Fruit fly (Drosophila melanogaster) whole organism, embryonic: ENCODE measurements around the gene CG32320.

ENCODE experiments used
- B-H1 ChIP-seq: fragments of 200-800 bp; sonication (Bioruptor generic); IDR thresholded peaks from 3 replicates; pipeline ENCODE4 v1.3.6; 2022; ENCODE audit warnings: missing biosample characterization, missing genetic modification characterization
- CG11723 ChIP-seq: fragments of 200-800 bp; sonication (Bioruptor generic); optimal IDR thresholded peaks from 2 replicates; lab custom pipeline; 2017; ENCODE audit warnings: missing biosample characterization, mild to moderate bottlenecking, missing genetic modification characterization
- CG14965 ChIP-seq: fragments of 200-800 bp; sonication (Bioruptor generic); optimal IDR thresholded peaks from 2 replicates; lab custom pipeline; 2016; ENCODE audit warnings: missing biosample characterization, missing genetic modification characterization, borderline replicate concordance
- CG3163 ChIP-seq: fragments of 200-800 bp; sonication (Bioruptor generic); optimal IDR thresholded peaks from 3 replicates; lab custom pipeline; 2016; ENCODE audit warnings: missing biosample characterization, missing genetic modification characterization
- CG33213 ChIP-seq: fragments of 200-800 bp; sonication (Bioruptor generic); optimal IDR thresholded peaks from 3 replicates; lab custom pipeline; 2016; ENCODE audit warnings: missing biosample characterization, missing genetic modification characterization
- CG33557 ChIP-seq: fragments of 200-800 bp; sonication (Bioruptor generic); optimal IDR thresholded peaks from 2 replicates; lab custom pipeline; 2019; ENCODE audit warnings: missing biosample characterization, mild to moderate bottlenecking, missing genetic modification characterization, moderate library complexity
- CG34422 ChIP-seq: fragments of 200-800 bp; sonication (Bioruptor generic); IDR thresholded peaks from 3 replicates; pipeline ENCODE4 v1.3.6; 2022; ENCODE audit warnings: missing biosample characterization, missing genetic modification characterization
- CG3726 ChIP-seq: fragments of 200-800 bp; sonication (Bioruptor generic); IDR thresholded peaks from 3 replicates; pipeline ENCODE4, ENCODE4 v1.3.6; 2022; ENCODE audit warnings: missing biosample characterization, missing genetic modification characterization
- CG4820 ChIP-seq: fragments of 200-800 bp; sonication (Bioruptor generic); optimal IDR thresholded peaks from 3 replicates; lab custom pipeline; 2016; ENCODE audit warnings: missing biosample characterization, missing genetic modification characterization
- CG6175 ChIP-seq: fragments of 200-800 bp; sonication (Bioruptor generic); IDR thresholded peaks from 3 replicates; pipeline ENCODE4 v1.3.6; 2022; ENCODE audit warnings: missing biosample characterization, missing genetic modification characterization
- CG6272 ChIP-seq: fragments of 200-800 bp; sonication (Bioruptor generic); IDR thresholded peaks from 2 replicates; pipeline ENCODE4 v1.3.6; 2022; ENCODE audit warnings: missing biosample characterization, missing genetic modification characterization
- CG6654 ChIP-seq: fragments of 200-800 bp; sonication (Bioruptor generic); optimal IDR thresholded peaks from 2 replicates; lab custom pipeline; 2017; ENCODE audit warnings: missing biosample characterization, mild to moderate bottlenecking, missing genetic modification characterization
- CG6689 ChIP-seq: fragments of 200-800 bp; sonication (Bioruptor generic); IDR thresholded peaks from 2 replicates; pipeline ENCODE4 v1.3.6; 2022; ENCODE audit warnings: missing biosample characterization, missing genetic modification characterization
- CG6765 ChIP-seq: fragments of 200-800 bp; sonication (Bioruptor generic); optimal IDR thresholded peaks from 3 replicates; lab custom pipeline; 2017; ENCODE audit warnings: missing biosample characterization, mild to moderate bottlenecking, missing genetic modification characterization
- CG6791 ChIP-seq: fragments of 200-800 bp; sonication (Bioruptor generic); IDR thresholded peaks from 3 replicates; pipeline ENCODE4 v1.3.6; 2022; ENCODE audit warnings: missing biosample characterization, missing genetic modification characterization; ENCODE audit not compliant: partially characterized antibody
- CG6854 ChIP-seq: fragments of 200-800 bp; sonication (Bioruptor generic); optimal IDR thresholded peaks from 3 replicates; lab custom pipeline; 2017; ENCODE audit warnings: missing biosample characterization, mild to moderate bottlenecking, missing genetic modification characterization
- CG9437 ChIP-seq: fragments of 200-800 bp; sonication (Bioruptor generic); optimal IDR thresholded peaks from 2 replicates; lab custom pipeline; 2018; ENCODE audit warnings: missing biosample characterization, mild to moderate bottlenecking, missing genetic modification characterization
- CG9876 ChIP-seq: fragments of 200-800 bp; sonication (Bioruptor generic); optimal IDR thresholded peaks from 2 replicates; lab custom pipeline; 2016; ENCODE audit warnings: missing biosample characterization, missing genetic modification characterization
- CrebB ChIP-seq: fragments of 200-800 bp; sonication (Bioruptor generic); optimal IDR thresholded peaks from 3 replicates; lab custom pipeline; 2018; ENCODE audit warnings: missing biosample characterization, mild to moderate bottlenecking, missing genetic modification characterization
- Dip3 ChIP-seq: fragments of 200-800 bp; sonication (Bioruptor generic); optimal IDR thresholded peaks from 3 replicates; lab custom pipeline; 2016; ENCODE audit warnings: missing biosample characterization, missing genetic modification characterization
- Drgx ChIP-seq: fragments of 200-800 bp; sonication (Bioruptor generic); IDR thresholded peaks from 2 replicates; pipeline ENCODE4 v1.3.6; 2022; ENCODE audit warnings: missing biosample characterization, missing genetic modification characterization
- GATAe ChIP-seq: fragments of 200-800 bp; sonication (Bioruptor generic); conservative IDR thresholded peaks from 2 replicates; pipeline ENCODE4 v1.3.6; 2022; ENCODE audit warnings: missing biosample characterization, missing genetic modification characterization
- Hr78 ChIP-seq, 2 experiments: fragments of 200-800 bp in 1 of 2; fragments of >200 bp in 1 of 2; sonication (Bioruptor generic) in 1 of 2; optimal IDR thresholded peaks; 2 replicates each; lab custom pipeline; 2017 to 2019; ENCODE audit warnings: missing biosample characterization in 2 of 2, missing genetic modification characterization in 2 of 2, mild to moderate bottlenecking in 1 of 2, moderate library complexity in 1 of 2
- Sin3A ChIP-seq: fragments of >200 bp; optimal IDR thresholded peaks from 2 replicates; lab custom pipeline; 2018
- TFAM ChIP-seq: fragments of 200-800 bp; sonication (Bioruptor generic); optimal IDR thresholded peaks from 2 replicates; lab custom pipeline; 2017; ENCODE audit warnings: missing biosample characterization, missing genetic modification characterization, inconsistent platforms
- YL-1 ChIP-seq: fragments of 200-800 bp; sonication (Bioruptor generic); optimal IDR thresholded peaks from 3 replicates; lab custom pipeline; 2017; ENCODE audit warnings: missing biosample characterization, mild to moderate bottlenecking, missing genetic modification characterization
- ac ChIP-seq: fragments of 200-800 bp; sonication (Bioruptor generic); optimal IDR thresholded peaks from 3 replicates; lab custom pipeline; 2017; ENCODE audit warnings: missing biosample characterization, mild to moderate bottlenecking, missing genetic modification characterization
- amos ChIP-seq: fragments of 200-800 bp; sonication (Bioruptor generic); IDR thresholded peaks from 2 replicates; pipeline ENCODE4 v1.3.6; 2022; ENCODE audit warnings: missing biosample characterization, missing genetic modification characterization; ENCODE audit not compliant: partially characterized antibody
- ara ChIP-seq: fragments of 200-800 bp; sonication (Bioruptor generic); IDR thresholded peaks from 2 replicates; pipeline ENCODE4 v1.3.6; 2022; ENCODE audit warnings: missing biosample characterization, missing genetic modification characterization
- bcd ChIP-seq: fragments of 200-800 bp; sonication (Bioruptor generic); optimal IDR thresholded peaks from 2 replicates; lab custom pipeline; 2017; ENCODE audit warnings: missing biosample characterization, mild to moderate bottlenecking, missing genetic modification characterization
- cad ChIP-seq: fragments of >200 bp; optimal IDR thresholded peaks from 2 replicates; lab custom pipeline; 2017; ENCODE audit warnings: missing biosample characterization, missing genetic modification characterization
- crol ChIP-seq: fragments of 200-800 bp; sonication (Bioruptor generic); IDR thresholded peaks from 2 replicates; pipeline ENCODE4 v1.3.6; 2022; ENCODE audit warnings: missing biosample characterization, missing genetic modification characterization
- danr ChIP-seq: fragments of 200-800 bp; sonication (Bioruptor generic); IDR thresholded peaks from 2 replicates; pipeline ENCODE4 v1.3.6; 2022; ENCODE audit warnings: missing biosample characterization, missing genetic modification characterization
- fru ChIP-seq: fragments of >200 bp; optimal IDR thresholded peaks from 2 replicates; lab custom pipeline; 2017
- hth ChIP-seq: fragments of >200 bp; optimal IDR thresholded peaks from 2 replicates; lab custom pipeline; 2017; ENCODE audit warnings: inconsistent platforms
- inv ChIP-seq: fragments of 200-800 bp; sonication (Bioruptor generic); IDR thresholded peaks from 2 replicates; pipeline ENCODE4 v1.3.6; 2022; ENCODE audit warnings: missing biosample characterization, missing genetic modification characterization; ENCODE audit not compliant: partially characterized antibody
- jigr1 ChIP-seq: fragments of 200-800 bp; sonication (Bioruptor generic); IDR thresholded peaks from 3 replicates; pipeline ENCODE4 v1.3.6; 2022; ENCODE audit warnings: missing biosample characterization, missing genetic modification characterization
- kah ChIP-seq: fragments of 200-800 bp; sonication (Bioruptor generic); optimal IDR thresholded peaks from 2 replicates; lab custom pipeline; 2018; ENCODE audit warnings: missing biosample characterization, mild to moderate bottlenecking, missing genetic modification characterization
- ken ChIP-seq: fragments of 200-800 bp; sonication (Bioruptor generic); IDR thresholded peaks from 3 replicates; pipeline ENCODE4 v1.3.6; 2022; ENCODE audit warnings: missing biosample characterization, missing genetic modification characterization
- lola ChIP-seq, 3 experiments: fragments of >200 bp in 2 of 3; fragments of 200-800 bp in 1 of 3; sonication (Bioruptor generic) in 1 of 3; optimal IDR thresholded peaks; 2 replicates each; lab custom pipeline; 2017 to 2019; ENCODE audit warnings: missing biosample characterization in 3 of 3, missing genetic modification characterization in 3 of 3, mild to moderate bottlenecking in 1 of 3, moderate library complexity in 1 of 3
- mam ChIP-seq: fragments of 200-800 bp; sonication (Bioruptor generic); optimal IDR thresholded peaks from 3 replicates; lab custom pipeline; 2016; ENCODE audit warnings: missing biosample characterization, missing genetic modification characterization
- nau ChIP-seq: fragments of 200-800 bp; sonication (Bioruptor generic); optimal IDR thresholded peaks from 3 replicates; lab custom pipeline; 2017; ENCODE audit warnings: missing biosample characterization, mild to moderate bottlenecking, missing genetic modification characterization, missing genetic modification reagents
- pnt ChIP-seq: fragments of 200-800 bp; sonication (Bioruptor generic); optimal IDR thresholded peaks from 3 replicates; lab custom pipeline; 2016; ENCODE audit warnings: missing biosample characterization, missing genetic modification characterization
- prd ChIP-seq, 3 experiments: fragments of >200 bp in 2 of 3; fragments of 200-800 bp in 1 of 3; sonication (Bioruptor generic) in 1 of 3; optimal IDR thresholded peaks in 2 of 3; IDR thresholded peaks in 1 of 3; 2 replicates in 2 of 3; 3 replicates in 1 of 3; pipeline versions ENCODE4 v1.3.6 to Lab custom; 2017 to 2022; ENCODE audit warnings: missing biosample characterization in 1 of 3, missing genetic modification characterization in 1 of 3
- scrt ChIP-seq: fragments of 200-800 bp; sonication (Bioruptor generic); optimal IDR thresholded peaks from 2 replicates; lab custom pipeline; 2018; ENCODE audit warnings: missing biosample characterization, mild to moderate bottlenecking, missing genetic modification characterization, moderate library complexity
- seq ChIP-seq: fragments of 200-800 bp; sonication (Bioruptor generic); IDR thresholded peaks from 2 replicates; pipeline ENCODE4 v1.3.6; 2022; ENCODE audit warnings: missing biosample characterization, missing genetic modification characterization
- slp2 ChIP-seq: fragments of 200-800 bp; sonication (Bioruptor generic); optimal IDR thresholded peaks from 2 replicates; lab custom pipeline; 2016; ENCODE audit warnings: missing biosample characterization, missing genetic modification characterization
- usp ChIP-seq: fragments of >200 bp; optimal IDR thresholded peaks from 2 replicates; lab custom pipeline; 2017; ENCODE audit warnings: missing biosample characterization, missing genetic modification characterization
- wor ChIP-seq: fragments of 200-800 bp; sonication (Bioruptor generic); IDR thresholded peaks from 2 replicates; pipeline ENCODE4 v1.3.6; 2022; ENCODE audit warnings: missing biosample characterization, missing genetic modification characterization
- yki ChIP-seq: fragments of >200 bp; optimal IDR thresholded peaks from 3 replicates; lab custom pipeline; 2018

Gene CG32320

DNA sequence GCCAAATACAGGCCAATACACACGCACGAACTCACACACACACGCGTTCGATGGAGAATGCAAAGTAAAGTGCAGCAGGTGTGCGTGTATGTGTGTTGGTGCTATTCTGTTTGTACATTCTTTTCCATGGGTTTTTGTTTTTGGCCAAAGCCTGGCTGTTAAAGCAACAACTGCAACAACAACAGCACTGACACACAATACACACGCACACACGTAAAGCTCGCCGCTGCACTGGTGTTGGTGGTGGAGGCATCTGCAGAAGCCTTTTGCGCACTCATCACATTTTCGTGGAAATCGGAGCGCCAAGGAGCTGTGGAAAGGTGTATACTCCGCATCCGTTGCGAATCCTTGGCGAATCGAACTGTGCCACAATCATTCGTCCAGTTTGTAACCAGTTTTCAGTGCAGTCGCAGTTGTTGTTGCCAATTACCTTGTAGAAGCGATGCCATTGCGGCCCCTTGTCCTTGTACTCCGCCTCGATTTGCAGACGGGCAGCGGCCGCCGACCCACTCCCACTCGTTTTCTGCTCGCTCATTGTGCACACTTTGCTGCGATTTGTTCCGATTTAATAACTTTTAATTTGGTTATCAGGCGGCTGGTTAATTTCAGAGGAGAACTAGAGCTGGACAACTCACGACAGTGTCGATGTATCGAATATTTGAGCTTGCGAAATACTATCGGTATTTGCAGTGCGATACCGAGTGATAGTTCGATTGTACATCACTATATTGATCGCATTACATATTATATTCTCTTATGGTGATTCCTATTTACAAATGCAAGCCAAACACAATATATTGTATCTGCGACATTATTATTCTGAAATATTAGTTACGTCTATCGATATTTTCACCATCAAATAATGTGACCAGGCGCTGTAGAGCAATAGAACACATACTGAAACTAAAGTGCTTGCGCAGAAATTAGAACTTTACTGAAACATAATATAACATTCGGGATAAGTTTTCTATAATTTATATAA is 48.2 kb upstream of the CG32320 start (continued):
- TF ChIP-seq CG6272 (peak; percentile 57), lola (GFP tag; optimal IDR thresholded peaks at IDR 0.05; lab: Kevin White, UChicago) (peak in 2 of 3 experiments; percentile 2 to 4), CG6791 (GFP tag; lab: Robert Waterston, UW) (peak; percentile 98), Drgx (no peak), CG11723 (GFP tag; lab: Kevin White, UChicago) (no peak), crol (no peak), YL-1 (GFP tag; lab: Kevin White, UChicago) (no peak), CG9876 (GFP tag; lab: Kevin White, UChicago) (no peak), seq (GFP tag; lab: Robert Waterston, UW) (no peak), CG9437 (GFP tag; lab: Kevin White, UChicago) (peak; percentile 19), Hr78 (GFP tag; optimal IDR thresholded peaks at IDR 0.05; lab: Kevin White, UChicago) (no peak), scrt (GFP tag; lab: Kevin White, UChicago) (peak; percentile 15), CG6854 (GFP tag; lab: Kevin White, UChicago) (no peak), mam (GFP tag; lab: Kevin White, UChicago) (peak; percentile 44), CG33213 (GFP tag; lab: Kevin White, UChicago) (peak; percentile 21), hth (no peak), CG3163 (GFP tag; lab: Kevin White, UChicago) (no peak), wor (GFP tag; lab: Robert Waterston, UW) (no peak), yki (lab: Kevin White, UChicago) (no peak), CG14965 (GFP tag; lab: Kevin White, UChicago) (no peak), amos (GFP tag; lab: Robert Waterston, UW) (peak; percentile 99), fru (lab: Kevin White, UChicago) (no peak), CG6689 (GFP tag; lab: Robert Waterston, UW) (peak; percentile 29; the same call in 1 of the 2 replicates), CG3726 (GFP tag; lab: Robert Waterston, UW) (no peak), usp (no peak), ara (GFP tag; lab: Robert Waterston, UW) (no peak), slp2 (peak; percentile 7), CG4820 (GFP tag; lab: Kevin White, UChicago) (peak; percentile 11), danr (GFP tag; lab: Robert Waterston, UW) (no peak), CG6175 (GFP tag; lab: Robert Waterston, UW) (no peak), nau (GFP tag; lab: Kevin White, UChicago) (no peak), CG6654 (GFP tag; lab: Kevin White, UChicago) (no peak), CG33557 (GFP tag; lab: Kevin White, UChicago) (peak; percentile 19), inv (GFP tag; lab: Robert Waterston, UW) (peak; percentile 99), CG6765 (GFP tag; lab: Kevin White, UChicago) (no peak), GATAe (no peak), cad (GFP tag; lab: Kevin White, UChicago) (no peak), Dip3 (GFP tag; lab: Kevin White, UChicago) (no peak), CG34422 (GFP tag; lab: Robert Waterston, UW) (no peak; the same call in 2 of the 3 replicates), pnt (GFP tag; lab: Kevin White, UChicago) (no peak), bcd (GFP tag; lab: Kevin White, UChicago) (peak; percentile 19), ac (GFP tag; lab: Kevin White, UChicago) (no peak), TFAM (no peak), Sin3A (lab: Kevin White, UChicago) (peak; percentile 36), prd (optimal IDR thresholded peaks at IDR 0.05; lab: Kevin White, UChicago) (no peak), prd (GFP tag; IDR thresholded peaks at IDR 0.05; lab: Robert Waterston, UW) (peak; percentile 37; the same call in 2 of the 3 replicates), kah (GFP tag; lab: Kevin White, UChicago) (no peak), jigr1 (GFP tag; lab: Robert Waterston, UW) (no peak), ken (GFP tag; lab: Robert Waterston, UW) (no peak), CrebB (tag; lab: Kevin White, UChicago) (no peak), B-H1 (GFP tag; lab: Robert Waterston, UW) (no peak)
